Fruit fly (Drosophila melanogaster): Measurements from ENCODE around the gene Als2.

DNA sequence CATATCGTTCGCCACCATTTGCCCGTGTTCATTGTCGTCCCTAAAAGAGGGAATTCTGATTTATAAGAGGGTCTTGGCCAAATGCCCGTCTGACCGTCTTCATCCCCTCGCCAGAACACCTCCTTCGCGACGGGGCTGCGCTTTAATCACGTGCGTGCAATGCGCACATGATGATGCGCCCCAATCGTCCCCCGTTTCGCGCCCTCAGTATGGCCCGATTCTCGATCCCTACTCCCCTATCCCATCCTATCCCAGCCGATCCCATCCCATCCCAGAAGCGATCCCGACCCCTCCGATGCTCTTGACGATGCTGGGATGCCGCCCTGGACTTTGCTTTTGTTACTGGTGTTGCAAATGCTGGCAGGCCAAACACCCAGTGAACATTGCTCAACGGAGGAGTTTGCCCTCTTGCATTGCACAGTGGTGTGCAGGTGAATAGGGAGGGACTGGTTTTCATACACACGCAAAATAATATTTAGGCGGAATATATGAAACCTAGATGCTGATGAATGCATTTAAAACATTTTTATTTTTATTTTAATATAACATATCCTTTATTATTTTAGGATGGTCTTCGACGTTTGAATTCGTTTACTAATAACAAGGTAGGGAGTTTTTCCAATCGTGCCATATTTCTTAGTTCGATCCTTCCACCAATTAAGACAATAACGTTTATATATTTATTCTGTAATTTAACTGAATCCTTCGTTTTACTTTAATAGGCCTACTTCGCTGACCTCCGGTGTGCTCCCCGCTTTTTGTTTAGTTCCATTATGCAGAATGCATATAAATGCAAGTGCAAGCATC is 30.4 kb upstream of the Als2 start:
- TF ChIP-seq CG11617 (GFP tag; optimal IDR thresholded peaks at IDR 0.05) (no peak), ovo (GFP tag; optimal IDR thresholded peaks at IDR 0.05) (no peak), Hr96 (GFP tag; optimal IDR thresholded peaks at IDR 0.05) (no peak), bab1 (GFP tag; optimal IDR thresholded peaks at IDR 0.05) (no peak)

All from whole organism, adult.